Fruit fly (Drosophila melanogaster) whole organism, embryonic: ENCODE measurements around the gene CG31808.
A peak's percentile ranks its signal among the peaks of the same experiment; 100 is the strongest.

Experiments used
- Abd-B ChIP-seq: fragments of 200-800 bp; sonication (Bioruptor generic); optimal IDR thresholded peaks from 2 replicates; lab custom pipeline; 2018; ENCODE audit warnings: missing biosample characterization, mild to moderate bottlenecking, missing genetic modification characterization, moderate library complexity
- Awh ChIP-seq: fragments of 200-800 bp; sonication (Bioruptor generic); IDR thresholded peaks from 2 replicates; pipeline ENCODE4, ENCODE4 v1.3.6; 2022; ENCODE audit warnings: missing biosample characterization, missing genetic modification characterization
- BEAF-32 ChIP-seq: fragments of 200-800 bp; sonication (Bioruptor generic); optimal IDR thresholded peaks from 3 replicates; lab custom pipeline; 2017; ENCODE audit warnings: missing biosample characterization, missing genetic modification characterization, mild to moderate bottlenecking, moderate library complexity, missing genetic modification reagents
- C15 ChIP-seq: fragments of 200-800 bp; sonication (Bioruptor generic); IDR thresholded peaks from 3 replicates; pipeline ENCODE4 v1.3.6; 2022; ENCODE audit warnings: missing biosample characterization, missing genetic modification characterization
- CG10366 ChIP-seq: fragments of 200-800 bp; sonication (Bioruptor generic); IDR thresholded peaks from 2 replicates; pipeline ENCODE4 v1.3.6; 2022; ENCODE audit warnings: missing biosample characterization, missing genetic modification characterization
- CG11456 ChIP-seq: fragments of 200-800 bp; sonication (Bioruptor generic); IDR thresholded peaks from 3 replicates; pipeline ENCODE4 v1.3.6; 2022; ENCODE audit warnings: missing biosample characterization, missing genetic modification characterization
- CG1233 ChIP-seq: fragments of 200-800 bp; sonication (Bioruptor generic); optimal IDR thresholded peaks from 4 replicates; lab custom pipeline; 2018; ENCODE audit warnings: missing biosample characterization, mild to moderate bottlenecking, missing genetic modification characterization
- CG14667 ChIP-seq: fragments of 200-800 bp; sonication (Bioruptor generic); IDR thresholded peaks from 2 replicates; pipeline ENCODE4 v1.3.6; 2022; ENCODE audit warnings: missing biosample characterization, missing genetic modification characterization
- CG15514 ChIP-seq: fragments of 200-800 bp; sonication (Bioruptor generic); optimal IDR thresholded peaks from 3 replicates; lab custom pipeline; 2017; ENCODE audit warnings: missing biosample characterization, missing genetic modification characterization, mild to moderate bottlenecking, moderate library complexity, missing genetic modification reagents
- CG17612 ChIP-seq: fragments of 200-800 bp; sonication (Bioruptor generic); IDR thresholded peaks from 2 replicates; pipeline ENCODE4 v1.3.6; 2022; ENCODE audit warnings: missing biosample characterization, missing genetic modification characterization
- CG1792 ChIP-seq: fragments of 200-800 bp; sonication (Bioruptor generic); optimal IDR thresholded peaks from 2 replicates; lab custom pipeline; 2016; ENCODE audit warnings: missing biosample characterization, missing genetic modification characterization
- CG18011 ChIP-seq: fragments of 200-800 bp; sonication (Bioruptor generic); optimal IDR thresholded peaks from 2 replicates; lab custom pipeline; 2017; ENCODE audit warnings: missing biosample characterization, missing genetic modification characterization, mild to moderate bottlenecking, moderate library complexity, missing genotype
- CG2678 ChIP-seq: fragments of 200-800 bp; sonication (Bioruptor generic); optimal IDR thresholded peaks from 3 replicates; lab custom pipeline; 2019; ENCODE audit warnings: missing biosample characterization, mild to moderate bottlenecking, missing genetic modification characterization, moderate library complexity
- CG31441 ChIP-seq: fragments of 200-800 bp; sonication (Bioruptor generic); IDR thresholded peaks from 2 replicates; pipeline ENCODE4 v1.3.6; 2022; ENCODE audit warnings: missing biosample characterization, missing genetic modification characterization
- CG34422 ChIP-seq: fragments of 200-800 bp; sonication (Bioruptor generic); IDR thresholded peaks from 3 replicates; pipeline ENCODE4 v1.3.6; 2022; ENCODE audit warnings: missing biosample characterization, missing genetic modification characterization
- CG6254 ChIP-seq: fragments of 200-800 bp; sonication (Bioruptor generic); optimal IDR thresholded peaks from 3 replicates; lab custom pipeline; 2017; ENCODE audit warnings: mild to moderate bottlenecking, missing biosample characterization, missing genetic modification reagents, missing genetic modification characterization
- CG6654 ChIP-seq: fragments of 200-800 bp; sonication (Bioruptor generic); optimal IDR thresholded peaks from 2 replicates; lab custom pipeline; 2017; ENCODE audit warnings: missing biosample characterization, mild to moderate bottlenecking, missing genetic modification characterization
- CG7271 ChIP-seq: fragments of 200-800 bp; sonication (Bioruptor generic); optimal IDR thresholded peaks from 2 replicates; lab custom pipeline; 2018; ENCODE audit warnings: missing biosample characterization, mild to moderate bottlenecking, missing genetic modification characterization, moderate library complexity
- CG8281 ChIP-seq: fragments of 200-800 bp; sonication (Bioruptor generic); optimal IDR thresholded peaks from 2 replicates; lab custom pipeline; 2018; ENCODE audit warnings: missing biosample characterization, mild to moderate bottlenecking, missing genetic modification characterization, moderate library complexity
- D19A ChIP-seq: fragments of 200-800 bp; optimal IDR thresholded peaks from 3 replicates; lab custom pipeline; 2019; ENCODE audit warnings: missing biosample characterization, mild to moderate bottlenecking, missing genetic modification characterization, moderate library complexity
- Eip74EF ChIP-seq, 2 experiments: fragments of 200-800 bp in 1 of 2; fragments of >200 bp in 1 of 2; sonication (Bioruptor generic) in 1 of 2; optimal IDR thresholded peaks; 2 replicates each; lab custom pipeline; 2017 to 2019; ENCODE audit warnings: missing biosample characterization in 2 of 2, missing genetic modification characterization in 2 of 2, mild to moderate bottlenecking in 1 of 2, moderate library complexity in 1 of 2
- Ets65A ChIP-seq: fragments of 200-800 bp; sonication (Bioruptor generic); peaks from one replicate; lab custom pipeline; 2016; ENCODE audit warnings: missing biosample characterization, missing genetic modification characterization
- H2.0 ChIP-seq: fragments of 200-800 bp; sonication (Bioruptor generic); IDR thresholded peaks from 2 replicates; pipeline ENCODE4 v1.3.6; 2022; ENCODE audit warnings: missing biosample characterization, missing genetic modification characterization
- MESR4 ChIP-seq: fragments of 200-800 bp; sonication (Bioruptor generic); optimal IDR thresholded peaks from 2 replicates; lab custom pipeline; 2018; ENCODE audit warnings: missing biosample characterization, mild to moderate bottlenecking, missing genetic modification characterization, moderate library complexity
- Oaz ChIP-seq: fragments of 200-800 bp; sonication (Bioruptor generic); IDR thresholded peaks from 2 replicates; pipeline ENCODE4 v1.3.6; 2022; ENCODE audit warnings: missing biosample characterization, missing genetic modification characterization
- Optix ChIP-seq: fragments of 200-800 bp; sonication (Bioruptor generic); IDR thresholded peaks from 3 replicates; pipeline ENCODE4 v1.3.6; 2022; ENCODE audit warnings: missing biosample characterization, missing genetic modification characterization
- Xbp1 ChIP-seq: fragments of 200-800 bp; sonication (Bioruptor generic); optimal IDR thresholded peaks from 3 replicates; lab custom pipeline; 2016; ENCODE audit warnings: missing biosample characterization, mild to moderate bottlenecking, missing genetic modification characterization
- chif ChIP-seq, 2 experiments: fragments of 200-800 bp; sonication (Bioruptor generic); optimal IDR thresholded peaks; 3 replicates each; lab custom pipeline; 2016; ENCODE audit warnings: missing biosample characterization in 2 of 2, missing genetic modification characterization in 2 of 2
- crp ChIP-seq, 2 experiments: fragments of 200-800 bp; sonication (Bioruptor generic); optimal IDR thresholded peaks; 2 replicates in 1 of 2; 3 replicates in 1 of 2; lab custom pipeline; 2017; ENCODE audit warnings: missing biosample characterization in 2 of 2, missing genetic modification characterization in 2 of 2, mild to moderate bottlenecking in 1 of 2, moderate library complexity in 1 of 2
- danr ChIP-seq: fragments of 200-800 bp; sonication (Bioruptor generic); IDR thresholded peaks from 2 replicates; pipeline ENCODE4 v1.3.6; 2022; ENCODE audit warnings: missing biosample characterization, missing genetic modification characterization
- dmrt99B ChIP-seq: fragments of 200-800 bp; sonication (Bioruptor generic); optimal IDR thresholded peaks from 2 replicates; lab custom pipeline; 2018; ENCODE audit warnings: missing biosample characterization, mild to moderate bottlenecking, missing genetic modification characterization, moderate library complexity
- eve ChIP-seq, 2 experiments: fragments of >200 bp; optimal IDR thresholded peaks; 2 replicates each; lab custom pipeline; 2017; ENCODE audit warnings: missing biosample characterization in 2 of 2, missing genetic modification characterization in 2 of 2
- ftz-f1 ChIP-seq: fragments of 200-800 bp; sonication (Bioruptor generic); optimal IDR thresholded peaks from 2 replicates; lab custom pipeline; 2016; ENCODE audit warnings: missing biosample characterization, missing genetic modification characterization
- gcm ChIP-seq: fragments of 200-800 bp; sonication (Bioruptor generic); optimal IDR thresholded peaks from 2 replicates; lab custom pipeline; 2019; ENCODE audit warnings: missing biosample characterization, mild to moderate bottlenecking, missing genetic modification characterization, moderate library complexity
- gcm2 ChIP-seq: fragments of 200-800 bp; sonication (Bioruptor generic); optimal IDR thresholded peaks from 2 replicates; lab custom pipeline; 2016; ENCODE audit warnings: missing biosample characterization, missing genetic modification characterization
- nerfin-2 ChIP-seq: fragments of 200-800 bp; sonication (Bioruptor generic); IDR thresholded peaks from 2 replicates; pipeline ENCODE4 v1.3.6; 2022; ENCODE audit warnings: missing biosample characterization, missing genetic modification characterization; ENCODE audit not compliant: partially characterized antibody
- p53 ChIP-seq: fragments of 200-800 bp; sonication (Bioruptor generic); optimal IDR thresholded peaks from 2 replicates; lab custom pipeline; 2016; ENCODE audit warnings: missing biosample characterization, missing genetic modification characterization
- pfk ChIP-seq: fragments of 200-800 bp; sonication (Bioruptor generic); optimal IDR thresholded peaks from 2 replicates; lab custom pipeline; 2018; ENCODE audit warnings: missing biosample characterization, mild to moderate bottlenecking, missing genetic modification characterization, moderate library complexity
- psq ChIP-seq: fragments of 200-800 bp; sonication (Bioruptor generic); optimal IDR thresholded peaks from 2 replicates; lab custom pipeline; 2017; ENCODE audit warnings: missing biosample characterization, missing genetic modification characterization
- seq ChIP-seq: fragments of 200-800 bp; sonication (Bioruptor generic); IDR thresholded peaks from 2 replicates; pipeline ENCODE4 v1.3.6; 2022; ENCODE audit warnings: missing biosample characterization, missing genetic modification characterization
- shn ChIP-seq: fragments of 200-800 bp; sonication (Bioruptor generic); optimal IDR thresholded peaks from 3 replicates; lab custom pipeline; 2016; ENCODE audit warnings: missing biosample characterization, missing genetic modification characterization
- sna ChIP-seq: fragments of 200-800 bp; sonication (Bioruptor generic); IDR thresholded peaks from 2 replicates; pipeline ENCODE4 v1.3.6; 2022; ENCODE audit warnings: missing biosample characterization, missing genetic modification characterization; ENCODE audit not compliant: partially characterized antibody
- stc ChIP-seq: fragments of 200-800 bp; sonication (Bioruptor generic); IDR thresholded peaks from 2 replicates; pipeline ENCODE4 v1.3.6; 2022; ENCODE audit warnings: missing biosample characterization, missing genetic modification characterization
- stwl ChIP-seq: fragments of 200-800 bp; sonication (Bioruptor generic); optimal IDR thresholded peaks from 3 replicates; lab custom pipeline; 2018; ENCODE audit warnings: missing biosample characterization, mild to moderate bottlenecking, missing genetic modification characterization, moderate library complexity
- tna ChIP-seq: fragments of 200-800 bp; sonication (Bioruptor generic); IDR thresholded peaks from 2 replicates; pipeline ENCODE4 v1.3.6; 2022; ENCODE audit warnings: missing biosample characterization, missing genetic modification characterization; ENCODE audit not compliant: partially characterized antibody
- wor ChIP-seq: fragments of 200-800 bp; sonication (Bioruptor generic); IDR thresholded peaks from 2 replicates; pipeline ENCODE4 v1.3.6; 2022; ENCODE audit warnings: missing biosample characterization, missing genetic modification characterization
- zen ChIP-seq: fragments of 200-800 bp; sonication (Bioruptor generic); optimal IDR thresholded peaks from 3 replicates; lab custom pipeline; 2018; ENCODE audit warnings: missing biosample characterization, mild to moderate bottlenecking, missing genetic modification characterization, moderate library complexity

Gene CG31808

DNA sequence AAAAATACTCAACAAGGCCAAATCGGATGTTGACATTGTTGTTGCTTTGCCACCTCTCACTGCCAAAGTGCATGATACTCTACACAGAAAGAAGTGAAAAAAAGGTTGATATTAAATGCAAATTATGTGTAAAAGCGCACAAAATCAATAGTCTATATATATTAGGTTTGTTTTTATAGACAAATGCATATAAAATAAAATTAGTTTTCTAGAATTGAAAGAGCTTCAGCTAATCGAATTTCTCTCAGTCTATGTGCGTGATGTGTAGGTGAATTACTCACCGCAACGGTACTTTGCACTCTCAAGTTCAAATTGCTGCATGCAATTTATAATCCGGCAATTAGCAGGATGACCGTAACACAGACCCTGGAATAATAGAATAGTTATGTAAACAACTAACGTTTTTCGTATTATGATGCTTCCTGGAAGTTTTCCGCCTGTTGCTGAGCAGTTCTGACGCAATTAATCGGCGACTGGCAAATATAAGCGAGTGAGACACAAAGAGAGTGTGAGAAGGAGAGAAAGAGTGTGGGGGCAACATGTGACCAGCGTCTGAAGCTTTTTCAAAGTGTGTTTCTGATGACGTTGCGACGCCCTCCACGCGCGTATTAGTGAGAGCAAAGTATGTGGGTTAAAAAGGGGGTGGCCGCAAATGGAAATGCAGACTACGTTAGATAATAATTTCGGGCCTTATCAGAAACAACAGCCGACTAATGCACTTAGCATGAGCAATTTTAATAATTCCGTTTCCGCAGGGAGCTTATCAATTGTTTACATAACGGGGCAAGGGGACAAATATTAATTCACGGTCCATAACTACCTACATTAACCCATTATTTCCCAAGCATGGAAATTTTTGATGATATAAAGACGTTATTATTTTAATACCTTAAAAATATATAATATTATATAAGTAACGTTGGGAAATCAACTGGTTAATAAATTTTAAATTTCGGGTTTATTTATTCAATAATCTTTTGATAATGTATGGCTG, 5.0 kb upstream of the CG31808 start (continued):
- peak; percentile 93 for TF ChIP-seq CG1233 (GFP tag; lab: Kevin White, UChicago)
- no peak for TF ChIP-seq MESR4 (GFP tag; lab: Kevin White, UChicago)
- TF ChIP-seq CG10366 (GFP tag; lab: Robert Waterston, UW), result peak; percentile 95
- TF ChIP-seq eve (GFP tag; optimal IDR thresholded peaks at IDR 0.05; lab: Kevin White, UChicago), result peak in 1 of 2 experiments; percentile 97
- peak; percentile 90 for TF ChIP-seq wor
- peak; percentile 10; the same call in 1 of the 2 replicates for TF ChIP-seq tna (GFP tag; lab: Robert Waterston, UW)
- TF ChIP-seq zen (tag; lab: Kevin White, UChicago), result peak; percentile 97
- peak; percentile 67 for TF ChIP-seq shn
- TF ChIP-seq CG14667 (GFP tag; lab: Robert Waterston, UW), result peak; percentile 93
- TF ChIP-seq Ets65A (GFP tag; lab: Kevin White, UChicago), result peak; percentile 97
- TF ChIP-seq CG34422 (GFP tag; lab: Robert Waterston, UW), result peak; percentile 97
- TF ChIP-seq CG6654 (GFP tag; lab: Kevin White, UChicago), result peak; percentile 76
- TF ChIP-seq C15 (GFP tag; lab: Robert Waterston, UW), result peak; percentile 90; the same call in 2 of the 3 replicates
- TF ChIP-seq Optix (GFP tag; lab: Robert Waterston, UW), result peak; percentile 75
- TF ChIP-seq CG8281 (tag; lab: Kevin White, UChicago), result peak; percentile 71
- peak; percentile 59 to 87 for TF ChIP-seq chif (GFP tag; optimal IDR thresholded peaks at IDR 0.05; lab: Kevin White, UChicago)
- TF ChIP-seq seq (GFP tag; lab: Robert Waterston, UW), result peak; percentile 92
- TF ChIP-seq dmrt99B (tag; lab: Kevin White, UChicago), result peak; percentile 96
- peak; percentile 54 for TF ChIP-seq CG1792 (GFP tag; lab: Kevin White, UChicago)
- TF ChIP-seq nerfin-2, result no peak
- TF ChIP-seq psq (GFP tag; lab: Kevin White, UChicago), result peak; percentile 61
- peak; percentile 95 for TF ChIP-seq CG7271 (tag; lab: Kevin White, UChicago)
- TF ChIP-seq Xbp1 (GFP tag; lab: Kevin White, UChicago), result peak; percentile 96
- no peak for TF ChIP-seq CG18011
- no peak for TF ChIP-seq pfk (GFP tag; lab: Kevin White, UChicago)
- TF ChIP-seq CG17612 (GFP tag; lab: Robert Waterston, UW), result peak; percentile 92
- TF ChIP-seq CG15514 (GFP tag; lab: Kevin White, UChicago), result peak; percentile 79
- TF ChIP-seq CG6254 (GFP tag; lab: Kevin White, UChicago), result peak; percentile 84
- TF ChIP-seq stc, result peak; percentile 97
- TF ChIP-seq gcm2, result peak; percentile 71
- TF ChIP-seq BEAF-32, result no peak
- TF ChIP-seq sna (GFP tag; lab: Robert Waterston, UW), result no peak
- no peak for TF ChIP-seq ftz-f1 (GFP tag; lab: Kevin White, UChicago)
- peak; percentile 22 for TF ChIP-seq stwl (tag; lab: Kevin White, UChicago)
- peak; percentile 86 for TF ChIP-seq gcm
- TF ChIP-seq H2.0, result peak; percentile 93
- TF ChIP-seq p53 (GFP tag; lab: Kevin White, UChicago), result peak; percentile 37
- TF ChIP-seq D19A (tag; lab: Kevin White, UChicago), result peak; percentile 91
- TF ChIP-seq CG11456 (GFP tag; lab: Robert Waterston, UW), result peak; percentile 95
- TF ChIP-seq Abd-B (GFP tag; lab: Kevin White, UChicago), result peak; percentile 85
- TF ChIP-seq CG31441, result peak; percentile 94
- peak; percentile 95 for TF ChIP-seq CG2678 (tag; lab: Kevin White, UChicago)
- TF ChIP-seq danr, result peak; percentile 81
- peak; percentile 98 for TF ChIP-seq Awh (GFP tag; lab: Robert Waterston, UW)
- peak in 1 of 2 experiments; percentile 94 for TF ChIP-seq Eip74EF (GFP tag; optimal IDR thresholded peaks at IDR 0.05; lab: Kevin White, UChicago)
- TF ChIP-seq crp (GFP tag; optimal IDR thresholded peaks at IDR 0.05; lab: Kevin White, UChicago), result peak in 1 of 2 experiments; percentile 47
- peak; percentile 91 for TF ChIP-seq Oaz (GFP tag; lab: Robert Waterston, UW)
